Worm (Caenorhabditis elegans): Measurements from ENCODE around the gene tap-1.

tap-1 gene

DNA sequence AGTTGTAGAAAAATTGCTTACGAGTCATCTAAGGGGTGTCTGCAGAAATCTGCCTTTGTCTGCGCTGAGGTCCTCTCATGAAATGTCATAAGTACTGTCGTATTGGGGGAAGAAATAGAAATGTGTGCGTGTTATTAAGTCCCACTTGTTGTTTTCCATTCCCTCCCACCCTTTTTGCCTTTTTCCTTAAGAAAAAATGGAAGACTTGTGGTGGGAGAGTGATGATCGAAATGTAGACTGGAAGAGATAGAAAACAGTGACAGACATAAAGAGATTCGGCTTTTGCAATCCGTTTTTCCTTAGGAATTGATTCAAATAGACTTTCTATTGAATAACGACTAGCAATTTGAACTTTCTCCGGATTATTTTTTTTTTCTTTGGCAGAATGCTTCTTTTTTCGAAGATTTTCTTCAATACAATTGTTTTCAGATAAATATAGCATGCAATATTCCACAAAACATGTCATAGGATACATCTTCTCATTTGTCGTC lies 39.7 kb upstream of the tap-1 start, which contains the start of gene ram-5:
ram-5 (plus strand) TSS at position 441 of the 491 bp plus-strand sequence.
- no peak for TF ChIP-seq mdl-1 (tag; optimal IDR thresholded peaks at IDR 0.05)
- peak; percentile 61 for TF ChIP-seq nhr-85 (tag)

- TF ChIP-seq lin-35 (GFP tag; optimal IDR thresholded peaks at IDR 0.05) = peak in 1 of 2 experiments; percentile 13
- TF ChIP-seq mep-1 (tag; optimal IDR thresholded peaks at IDR 0.05) = no peak
- TF ChIP-seq nhr-85 (tag) = peak; percentile 51
- TF ChIP-seq nhr-20 (tag; optimal IDR thresholded peaks at IDR 0.05) = peak; percentile 24
- no peak for TF ChIP-seq vab-15 (tag; optimal IDR thresholded peaks at IDR 0.05)
- no peak for TF ChIP-seq grh-1 (GFP tag; IDR thresholded peaks at IDR 0.05)
- TF ChIP-seq blmp-1 (tag; optimal IDR thresholded peaks at IDR 0.05) = peak; percentile 27
- peak; percentile 8 for TF ChIP-seq snu-23 (GFP tag; optimal IDR thresholded peaks at IDR 0.05)
- TF ChIP-seq lsy-2 (tag; optimal IDR thresholded peaks at IDR 0.05) = no peak
- TF ChIP-seq C34B4.2 (tag; optimal IDR thresholded peaks at IDR 0.05) = no peak
- no peak for TF ChIP-seq nhr-76 (tag; optimal IDR thresholded peaks at IDR 0.05)
- peak; percentile 36 for TF ChIP-seq lin-14 (GFP tag; optimal IDR thresholded peaks at IDR 0.05)
- TF ChIP-seq nhr-71 (tag; optimal IDR thresholded peaks at IDR 0.05) = peak; percentile 66
These were observed 33.0 kb upstream of the tap-1 start for ce11 chrX:14556403-14556802.

DNA sequence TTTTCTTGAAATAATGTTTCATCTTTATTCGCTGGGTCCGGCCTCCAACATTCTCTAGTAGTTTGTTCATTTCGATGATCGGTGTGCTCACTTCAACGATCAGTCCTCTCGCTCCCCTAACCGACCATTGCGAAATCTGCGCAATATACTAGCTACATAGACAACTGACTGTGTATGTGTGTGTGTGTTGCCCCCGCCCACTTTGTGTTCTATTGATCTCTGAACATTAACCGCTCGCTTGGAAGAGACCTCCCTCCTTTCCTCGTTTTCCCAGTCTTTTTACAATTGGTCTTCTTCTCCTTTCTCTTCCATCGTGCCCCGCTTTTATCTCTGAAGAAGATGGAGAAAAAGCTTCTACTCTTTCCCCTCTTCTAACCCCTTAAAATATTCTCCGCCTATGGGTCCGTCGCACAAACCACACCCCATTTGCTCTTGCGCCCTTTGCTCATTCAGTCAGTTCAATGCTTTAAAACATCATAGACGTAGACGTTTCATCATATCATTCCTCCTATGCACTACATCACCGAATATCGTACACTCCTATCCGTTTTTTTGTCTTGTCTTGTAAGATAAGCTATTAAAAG lies 32.0 kb upstream of the tap-1 start:
- TF ChIP-seq nhr-85 (tag) (no peak), C34B4.2 (tag; optimal IDR thresholded peaks at IDR 0.05) (no peak), mab-9 (GFP tag; IDR thresholded peaks at IDR 0.05) (0 out of 2 replicates have a peak, but pooled peaks have one; percentile 19), nhr-237 (tag; optimal IDR thresholded peaks at IDR 0.05) (no peak), ztf-4 (tag; optimal IDR thresholded peaks at IDR 0.05) (peak; percentile 32), unc-86 (tag; optimal IDR thresholded peaks at IDR 0.05) (peak; percentile 68), mdl-1 (tag; optimal IDR thresholded peaks at IDR 0.05) (no peak), lin-35 (GFP tag; optimal IDR thresholded peaks at IDR 0.05) (peak; percentile 8 to 19), sptf-1 (tag; optimal IDR thresholded peaks at IDR 0.05) (no peak), zip-4 (GFP tag; optimal IDR thresholded peaks at IDR 0.05) (peak; percentile 78), egl-27 (tag; optimal IDR thresholded peaks at IDR 0.05) (peak in 1 of 2 experiments; percentile 61), elt-2 (tag; optimal IDR thresholded peaks at IDR 0.05) (peak; percentile 49), vab-15 (tag; optimal IDR thresholded peaks at IDR 0.05) (no peak), mep-1 (tag; optimal IDR thresholded peaks at IDR 0.05) (no peak), lsy-2 (tag; optimal IDR thresholded peaks at IDR 0.05) (peak; percentile 41 to 56), lir-3 (tag; optimal IDR thresholded peaks at IDR 0.05; ENCODE audit: poor library complexity) (no peak), skn-1 (tag; optimal IDR thresholded peaks at IDR 0.05) (peak; percentile 78), lin-13 (GFP tag; optimal IDR thresholded peaks at IDR 0.05) (no peak), nhr-77 (tag; optimal IDR thresholded peaks at IDR 0.05) (no peak), unc-30 (tag; optimal IDR thresholded peaks at IDR 0.05) (no peak), nhr-12 (tag; optimal IDR thresholded peaks at IDR 0.05) (no peak), Y116A8C.19 (tag; optimal IDR thresholded peaks at IDR 0.05; ENCODE audit: borderline replicate concordance) (no peak), irx-1 (tag; optimal IDR thresholded peaks at IDR 0.05) (peak; percentile 55), nhr-47 (tag; optimal IDR thresholded peaks at IDR 0.05) (peak; percentile 72), ztf-11 (tag; optimal IDR thresholded peaks at IDR 0.05) (no peak), pag-3 (tag; optimal IDR thresholded peaks at IDR 0.05; ENCODE audit: borderline replicate concordance, insufficient read depth) (no peak), jun-1 (tag; optimal IDR thresholded peaks at IDR 0.05) (no peak), lin-15B (tag; optimal IDR thresholded peaks at IDR 0.05) (no peak), xbp-1 (tag; optimal IDR thresholded peaks at IDR 0.05) (peak; percentile 35), tlp-1 (tag; optimal IDR thresholded peaks at IDR 0.05) (no peak), efl-3 (GFP tag; optimal IDR thresholded peaks at IDR 0.05) (no peak), fkh-8 (tag; optimal IDR thresholded peaks at IDR 0.05) (peak; percentile 54), aly-2 (tag; optimal IDR thresholded peaks at IDR 0.05) (no peak), tbx-2 (tag; optimal IDR thresholded peaks at IDR 0.05) (peak; percentile 76), pqm-1 (tag; optimal IDR thresholded peaks at IDR 0.05) (no peak), ets-5 (GFP tag; IDR thresholded peaks at IDR 0.05) (no peak), sup-37 (GFP tag; optimal IDR thresholded peaks at IDR 0.05) (no peak), lin-39 (tag; optimal IDR thresholded peaks at IDR 0.05) (peak; percentile 30), dpl-1 (GFP tag; optimal IDR thresholded peaks at IDR 0.05) (peak in 1 of 3 experiments; percentile 2), blmp-1 (tag; optimal IDR thresholded peaks at IDR 0.05) (no peak)
